Fruit fly (Drosophila melanogaster): Measurements from ENCODE around the gene Mocs1.

The Mocs1 gene

DNA sequence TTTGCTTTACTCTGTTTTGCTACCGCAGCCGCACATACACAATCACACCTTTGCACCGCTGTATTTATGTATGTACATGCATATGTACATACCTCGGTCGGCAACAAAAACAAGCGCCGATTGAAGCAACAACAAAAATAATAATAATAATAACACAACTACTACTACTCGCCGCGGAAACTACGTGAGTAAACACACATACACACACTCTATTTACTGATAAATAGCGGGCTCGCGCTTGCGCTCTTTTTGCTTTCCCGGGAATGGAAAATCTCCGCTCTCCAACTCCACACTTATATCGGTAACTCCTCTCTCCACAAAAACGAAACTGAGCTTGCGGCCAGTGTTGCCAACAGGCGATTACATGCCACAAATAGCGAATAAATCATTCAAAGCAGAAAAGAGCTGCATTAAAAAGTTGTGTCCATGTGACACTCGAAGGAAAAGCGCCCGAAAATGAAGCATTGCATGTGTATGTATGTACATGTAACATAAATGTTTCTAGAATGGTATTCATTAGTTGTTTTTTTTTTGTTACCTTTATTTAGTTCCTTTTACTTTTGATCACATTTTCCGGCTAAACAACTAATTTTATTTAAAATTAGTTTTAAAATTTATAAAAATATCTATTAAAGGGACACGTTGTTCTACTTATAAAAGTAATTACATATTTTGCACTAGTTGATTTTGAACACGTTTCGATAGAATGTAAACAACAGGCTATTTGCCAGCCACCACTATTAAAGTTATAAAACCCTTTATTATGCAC is 48.5 kb downstream of the Mocs1 start:
- TF ChIP-seq CG17801 (GFP tag; optimal IDR thresholded peaks at IDR 0.05; ENCODE audit: partially characterized antibody), result no peak

DNA sequence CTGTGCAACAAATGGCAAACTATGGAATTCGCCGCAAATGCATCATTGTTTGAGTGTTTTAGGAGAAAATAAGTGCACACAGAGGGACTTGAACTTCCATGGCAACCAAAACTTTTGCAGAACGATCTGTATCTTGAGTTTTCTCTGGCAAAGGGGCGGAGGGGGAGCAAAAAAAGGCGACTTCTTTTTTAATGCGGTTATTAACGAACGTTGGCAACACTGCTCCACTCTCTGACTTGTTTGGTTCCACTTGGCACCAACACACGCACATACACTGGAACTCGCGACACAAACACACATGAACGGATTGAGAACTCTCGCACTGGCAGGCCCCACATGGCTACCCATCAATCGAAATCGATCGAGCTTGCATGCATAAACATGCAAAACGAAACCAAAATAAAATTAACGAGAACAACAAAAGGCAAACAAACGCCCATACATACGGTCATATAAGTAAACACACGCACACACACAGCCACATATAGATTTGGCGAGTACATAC is 49.1 kb downstream of the Mocs1 start:
- TF ChIP-seq CG17801 (GFP tag; optimal IDR thresholded peaks at IDR 0.05; ENCODE audit: partially characterized antibody), result no peak

DNA sequence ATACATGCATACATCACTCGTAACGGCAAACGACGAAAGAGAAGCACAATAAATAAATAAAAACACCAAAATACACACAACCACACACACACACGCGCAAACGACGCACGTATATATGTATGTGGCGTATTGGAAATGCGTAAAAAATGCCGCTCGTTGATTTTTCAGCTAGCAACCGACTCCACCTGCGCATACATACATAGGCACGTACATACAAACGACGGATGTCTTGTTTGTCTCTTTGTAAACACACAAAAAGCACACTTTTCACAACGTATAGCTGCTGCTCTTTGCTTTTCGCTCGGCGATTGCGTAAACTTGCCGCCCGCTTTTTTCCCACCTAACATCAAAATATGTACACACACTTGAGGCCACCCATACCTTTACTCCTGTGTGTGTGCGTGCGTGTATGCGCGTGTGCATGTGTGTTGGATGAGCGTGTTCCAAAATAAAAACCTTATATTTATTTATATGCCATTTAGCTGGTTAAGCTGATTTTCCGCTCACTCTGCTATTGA is 49.6 kb downstream of the Mocs1 start:
- TF ChIP-seq CG17801 (GFP tag; optimal IDR thresholded peaks at IDR 0.05; ENCODE audit: partially characterized antibody), result no peak

DNA sequence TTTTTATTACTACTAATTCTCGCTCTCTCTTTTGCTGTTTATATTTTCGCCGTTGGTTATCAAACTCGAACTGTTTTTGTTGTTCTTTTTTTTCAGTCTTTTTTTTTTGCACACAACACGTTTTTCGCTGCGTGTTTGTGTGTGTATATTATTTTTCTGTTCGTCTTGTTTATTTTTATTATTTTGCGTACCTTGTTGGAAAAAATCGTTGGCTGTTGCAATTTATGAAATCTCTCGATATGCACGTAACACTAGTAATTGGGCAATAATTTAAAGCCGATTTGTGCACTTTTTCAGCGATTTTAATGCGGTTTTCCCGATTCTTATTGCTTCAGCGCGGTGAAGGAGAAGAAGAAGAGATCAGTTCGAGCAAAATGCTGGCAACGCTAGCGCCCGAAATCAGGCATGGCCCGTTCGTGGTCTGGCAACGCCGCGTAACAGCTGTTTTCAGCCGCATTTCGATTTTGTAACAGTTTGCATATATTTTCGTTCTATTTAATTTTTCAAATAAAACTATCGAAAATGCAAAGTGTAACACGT is 50.2 kb downstream of the Mocs1 start, which contains the start of the genes FoxK and mRpL2:
Gene FoxK, minus strand, starts transcription at position 365 of the 540 bp plus-strand sequence.
Gene mRpL2, plus strand, starts transcription at position 429 of the 540 bp plus-strand sequence.
- peak; percentile 82 for TF ChIP-seq CG17801 (GFP tag; optimal IDR thresholded peaks at IDR 0.05; ENCODE audit: partially characterized antibody)

All from ovary, adult (tissue).